Worm (Caenorhabditis elegans) whole organism, mixed stage, embryonic: ENCODE measurements around the gene col-120.

Source experiments
- lsy-2 ChIP-seq: fragments of 150-350 bp; optimal IDR thresholded peaks from 2 replicates; lab custom pipeline; 2014; ENCODE audit warnings: missing biosample characterization, missing genetic modification characterization
- nhr-12 ChIP-seq: fragments of 150-350 bp; optimal IDR thresholded peaks from 2 replicates; lab custom pipeline; 2014; ENCODE audit warnings: missing biosample characterization, missing genetic modification characterization
- sptf-1 ChIP-seq: sonication (generic microtip); optimal IDR thresholded peaks from 2 replicates; lab custom pipeline; 2017; ENCODE audit warnings: mild to moderate bottlenecking, missing genetic modification characterization, moderate library complexity, missing compliant biosample characterization

ce11 chrIV:9263812-9264320 is 2.3 kb upstream of the col-120 start, which contains the start of gene flh-1:
- TF ChIP-seq sptf-1 (tag; lab: Kevin White, UChicago) (peak; percentile 69), lsy-2 (tag; lab: Kevin White, UChicago) (no peak), nhr-12 (no peak)
